Fruit fly (Drosophila melanogaster) whole organism, prepupa: Measurements from ENCODE around the gene CG15333.

Experiments used
- Blimp-1 ChIP-seq: fragments of 200-800 bp; sonication (Bioruptor generic); optimal IDR thresholded peaks from 3 replicates; lab custom pipeline; 2017; ENCODE audit warnings: missing biosample characterization, missing genetic modification characterization, mild to moderate bottlenecking, moderate library complexity, missing genetic modification reagents
- CG10631 ChIP-seq: fragments of 200-800 bp; sonication (Bioruptor generic); optimal IDR thresholded peaks from 2 replicates; lab custom pipeline; 2016; ENCODE audit warnings: missing biosample characterization, missing genetic modification characterization
- CG11294 ChIP-seq: fragments of 200-800 bp; sonication (Bioruptor generic); IDR thresholded peaks from 2 replicates; pipeline ENCODE4 v1.3.6; 2022; ENCODE audit warnings: missing biosample characterization, missing genetic modification characterization
- CG11762 ChIP-seq: fragments of 200-800 bp; sonication (Bioruptor generic); optimal IDR thresholded peaks from 3 replicates; lab custom pipeline; 2016; ENCODE audit warnings: missing biosample characterization, missing genetic modification characterization; ENCODE audit not compliant: insufficient read depth
- CG11902 ChIP-seq: fragments of 200-800 bp; sonication (Bioruptor generic); optimal IDR thresholded peaks from 3 replicates; lab custom pipeline; 2016; ENCODE audit warnings: missing biosample characterization, missing genetic modification characterization
- CG15336 ChIP-seq: fragments of 200-800 bp; sonication (Bioruptor generic); IDR thresholded peaks from 2 replicates; pipeline ENCODE4 v1.3.6; 2022; ENCODE audit warnings: missing biosample characterization, missing genetic modification characterization
- CG1621 ChIP-seq: fragments of 200-800 bp; sonication (Bioruptor generic); optimal IDR thresholded peaks from 3 replicates; lab custom pipeline; 2018; ENCODE audit warnings: missing biosample characterization, mild to moderate bottlenecking, missing genetic modification characterization
- CG31627 ChIP-seq: fragments of 200-800 bp; sonication (Bioruptor generic); optimal IDR thresholded peaks from 3 replicates; lab custom pipeline; 2016; ENCODE audit warnings: missing biosample characterization, missing genetic modification characterization
- CG32006 ChIP-seq: fragments of 200-800 bp; sonication (Bioruptor generic); optimal IDR thresholded peaks from 3 replicates; lab custom pipeline; 2017; ENCODE audit warnings: missing biosample characterization, mild to moderate bottlenecking, missing genetic modification characterization
- CG34406 ChIP-seq: fragments of 200-800 bp; sonication (Bioruptor generic); optimal IDR thresholded peaks from 3 replicates; lab custom pipeline; 2016; ENCODE audit warnings: missing biosample characterization, missing genetic modification characterization
- CG3919 ChIP-seq: fragments of 200-800 bp; sonication (Bioruptor generic); optimal IDR thresholded peaks from 3 replicates; lab custom pipeline; 2016; ENCODE audit warnings: missing biosample characterization, missing genetic modification characterization
- CG4318 ChIP-seq: fragments of 200-800 bp; sonication (Bioruptor generic); optimal IDR thresholded peaks from 3 replicates; lab custom pipeline; 2017; ENCODE audit warnings: missing biosample characterization, mild to moderate bottlenecking, missing genetic modification characterization
- CG6163 ChIP-seq: fragments of 200-800 bp; sonication (Bioruptor generic); IDR thresholded peaks from 3 replicates; pipeline ENCODE4 v1.3.6; 2022; ENCODE audit warnings: missing biosample characterization, missing genetic modification characterization
- CG6276 ChIP-seq: fragments of 200-800 bp; sonication (Bioruptor generic); optimal IDR thresholded peaks from 2 replicates; lab custom pipeline; 2017; ENCODE audit warnings: missing biosample characterization, mild to moderate bottlenecking, missing genetic modification characterization
- CG6792 ChIP-seq: fragments of 200-800 bp; sonication (Bioruptor generic); optimal IDR thresholded peaks from 3 replicates; lab custom pipeline; 2016; ENCODE audit warnings: missing biosample characterization, missing genetic modification characterization
- CG6808 ChIP-seq: fragments of 200-800 bp; sonication (Bioruptor generic); optimal IDR thresholded peaks from 3 replicates; lab custom pipeline; 2017; ENCODE audit warnings: missing biosample characterization, missing genetic modification characterization, mild to moderate bottlenecking, moderate library complexity, missing genetic modification reagents
- CG8119 ChIP-seq: fragments of 200-800 bp; sonication (Bioruptor generic); IDR thresholded peaks from 3 replicates; pipeline ENCODE4 v1.3.6; 2022; ENCODE audit warnings: missing biosample characterization, missing genetic modification characterization
- CG8319 ChIP-seq: fragments of 200-800 bp; sonication (Bioruptor generic); optimal IDR thresholded peaks from 3 replicates; lab custom pipeline; 2016; ENCODE audit warnings: missing biosample characterization, missing genetic modification characterization
- CG8632 ChIP-seq: fragments of 200-800 bp; sonication (Bioruptor generic); optimal IDR thresholded peaks from 3 replicates; lab custom pipeline; 2016; ENCODE audit warnings: missing biosample characterization, missing genetic modification characterization
- Eip75B ChIP-seq: fragments of 200-800 bp; sonication (Bioruptor generic); optimal IDR thresholded peaks from 3 replicates; lab custom pipeline; 2016; ENCODE audit warnings: missing biosample characterization, missing genetic modification characterization
- Eip78C ChIP-seq: fragments of 200-800 bp; sonication (Bioruptor generic); peaks from one replicate; lab custom pipeline; 2016; ENCODE audit warnings: missing biosample characterization, missing genetic modification characterization
- Eip93F ChIP-seq: fragments of 200-800 bp; sonication (Bioruptor generic); optimal IDR thresholded peaks from 2 replicates; lab custom pipeline; 2016; ENCODE audit warnings: missing biosample characterization, mild to moderate bottlenecking, missing genetic modification characterization
- Ets21C ChIP-seq: fragments of 200-800 bp; sonication (Bioruptor generic); optimal IDR thresholded peaks from 3 replicates; lab custom pipeline; 2016; ENCODE audit warnings: missing biosample characterization, missing genetic modification characterization
- Ets96B ChIP-seq: fragments of 200-800 bp; optimal IDR thresholded peaks from 2 replicates; lab custom pipeline; 2019; ENCODE audit warnings: missing biosample characterization, mild to moderate bottlenecking, missing genetic modification characterization, moderate library complexity
- Hr38 ChIP-seq: sonication (Bioruptor generic); optimal IDR thresholded peaks from 2 replicates; lab custom pipeline; 2016; ENCODE audit warnings: missing biosample characterization, missing genetic modification characterization
- Hr39 ChIP-seq: fragments of 200-800 bp; sonication (Bioruptor generic); optimal IDR thresholded peaks from 2 replicates; lab custom pipeline; 2016; ENCODE audit warnings: missing biosample characterization, missing genetic modification characterization
- Hr4 ChIP-seq: fragments of 200-800 bp; sonication (Bioruptor generic); optimal IDR thresholded peaks from 3 replicates; lab custom pipeline; 2016; ENCODE audit warnings: missing biosample characterization, missing genetic modification characterization
- Lpt ChIP-seq: fragments of 200-800 bp; sonication (Bioruptor generic); optimal IDR thresholded peaks from 3 replicates; lab custom pipeline; 2016; ENCODE audit warnings: missing biosample characterization, missing genetic modification characterization
- OdsH ChIP-seq: fragments of 200-800 bp; sonication (Bioruptor generic); optimal IDR thresholded peaks from 3 replicates; lab custom pipeline; 2016; ENCODE audit warnings: missing biosample characterization, missing genetic modification characterization
- Smox ChIP-seq: fragments of 200-800 bp; sonication (Bioruptor generic); optimal IDR thresholded peaks from 3 replicates; lab custom pipeline; 2016; ENCODE audit warnings: missing biosample characterization, missing genetic modification characterization
- Sox102F ChIP-seq: fragments of 200-800 bp; sonication (Bioruptor generic); optimal IDR thresholded peaks from 2 replicates; lab custom pipeline; 2016; ENCODE audit warnings: missing biosample characterization, mild to moderate bottlenecking, missing genetic modification characterization
- Sox15 ChIP-seq: fragments of 200-800 bp; sonication (Bioruptor generic); optimal IDR thresholded peaks from 3 replicates; lab custom pipeline; 2016; ENCODE audit warnings: missing biosample characterization, missing genetic modification characterization
- achi ChIP-seq: fragments of 200-800 bp; sonication (Bioruptor generic); optimal IDR thresholded peaks from 3 replicates; lab custom pipeline; 2016; ENCODE audit warnings: missing biosample characterization, missing genetic modification characterization
- acj6 ChIP-seq: fragments of 200-800 bp; sonication (Bioruptor generic); optimal IDR thresholded peaks from 3 replicates; lab custom pipeline; 2016; ENCODE audit warnings: missing biosample characterization, missing genetic modification characterization
- dac ChIP-seq: fragments of 200-800 bp; sonication (Bioruptor generic); optimal IDR thresholded peaks from 2 replicates; lab custom pipeline; 2017; ENCODE audit warnings: missing biosample characterization, mild to moderate bottlenecking, missing genetic modification characterization
- dsx ChIP-seq: fragments of 200-800 bp; optimal IDR thresholded peaks from 3 replicates; lab custom pipeline; 2019; ENCODE audit warnings: missing biosample characterization, mild to moderate bottlenecking, missing genetic modification characterization, moderate library complexity; ENCODE audit not compliant: poor library complexity, severe bottlenecking
- esn ChIP-seq: fragments of 200-800 bp; sonication (Bioruptor generic); optimal IDR thresholded peaks from 2 replicates; lab custom pipeline; 2016; ENCODE audit warnings: missing biosample characterization, mild to moderate bottlenecking, missing genetic modification characterization, moderate library complexity
- fd59A ChIP-seq: fragments of 200-800 bp; sonication (Bioruptor generic); optimal IDR thresholded peaks from 2 replicates; lab custom pipeline; 2017; ENCODE audit warnings: missing biosample characterization, mild to moderate bottlenecking, missing genetic modification characterization, missing genetic modification reagents
- fd85E ChIP-seq: fragments of 200-800 bp; sonication (Bioruptor generic); optimal IDR thresholded peaks from 3 replicates; lab custom pipeline; 2016; ENCODE audit warnings: missing biosample characterization, missing genetic modification characterization
- fkh ChIP-seq: fragments of 200-800 bp; sonication (Bioruptor generic); optimal IDR thresholded peaks from 3 replicates; lab custom pipeline; 2017; ENCODE audit warnings: missing biosample characterization, mild to moderate bottlenecking, missing genetic modification characterization, moderate library complexity
- pdm3 ChIP-seq: fragments of 200-800 bp; sonication (Bioruptor generic); optimal IDR thresholded peaks from 3 replicates; lab custom pipeline; 2016; ENCODE audit warnings: missing biosample characterization, missing genetic modification characterization
- salr ChIP-seq, 2 experiments: fragments of 200-800 bp; sonication (Bioruptor generic); optimal IDR thresholded peaks; 3 replicates each; lab custom pipeline; 2016 to 2018; ENCODE audit warnings: missing biosample characterization in 2 of 2, missing genetic modification characterization in 2 of 2, mild to moderate bottlenecking in 1 of 2
- spab ChIP-seq: fragments of 200-800 bp; sonication (Bioruptor generic); optimal IDR thresholded peaks from 2 replicates; lab custom pipeline; 2017; ENCODE audit warnings: missing biosample characterization, mild to moderate bottlenecking, missing genetic modification characterization, missing genetic modification reagents
- svp ChIP-seq: fragments of 200-800 bp; sonication (Bioruptor generic); peaks from one replicate; lab custom pipeline; 2016; ENCODE audit warnings: missing biosample characterization, missing genetic modification characterization
- topi ChIP-seq: fragments of 200-800 bp; sonication (Bioruptor generic); optimal IDR thresholded peaks from 3 replicates; lab custom pipeline; 2016; ENCODE audit warnings: missing biosample characterization, missing genetic modification characterization
- vri ChIP-seq: fragments of 200-800 bp; sonication (Bioruptor generic); optimal IDR thresholded peaks from 3 replicates; lab custom pipeline; 2016; ENCODE audit warnings: missing biosample characterization, mild to moderate bottlenecking, missing genetic modification characterization

Gene CG15333

dm6 chrX:8057299-8057730 lies 36.2 kb upstream of the CG15333 start (continued):
- TF ChIP-seq CG34406 (peak; percentile 74), pdm3 (GFP tag; lab: Kevin White, UChicago) (peak; percentile 80), CG6163 (GFP tag; lab: Robert Waterston, UW) (peak; percentile 61), Sox15 (GFP tag; lab: Kevin White, UChicago) (peak; percentile 74), CG15336 (GFP tag; lab: Robert Waterston, UW) (peak; percentile 56), svp (GFP tag; lab: Kevin White, UChicago) (peak; percentile 89), CG6808 (peak; percentile 72), Ets21C (GFP tag; lab: Kevin White, UChicago) (peak; percentile 62), OdsH (peak; percentile 78), CG8319 (peak; percentile 52), CG3919 (GFP tag; lab: Kevin White, UChicago) (peak; percentile 65), Lpt (GFP tag; lab: Kevin White, UChicago) (no peak), CG11762 (GFP tag; lab: Kevin White, UChicago) (peak; percentile 49), Eip93F (GFP tag; lab: Kevin White, UChicago) (peak; percentile 26), Smox (GFP tag; lab: Kevin White, UChicago) (no peak), fkh (GFP tag; lab: Kevin White, UChicago) (no peak), acj6 (GFP tag; lab: Kevin White, UChicago) (peak; percentile 75), fd59A (GFP tag; lab: Kevin White, UChicago) (peak; percentile 76), achi (GFP tag; lab: Kevin White, UChicago) (peak; percentile 68), CG8632 (GFP tag; lab: Kevin White, UChicago) (peak; percentile 68), CG10631 (peak; percentile 71), esn (GFP tag; lab: Kevin White, UChicago) (peak; percentile 79), dsx (peak; percentile 30), CG31627 (peak; percentile 82), Eip78C (GFP tag; lab: Kevin White, UChicago) (peak; percentile 91), CG6792 (GFP tag; lab: Kevin White, UChicago) (peak; percentile 56), vri (no peak), CG4318 (GFP tag; lab: Kevin White, UChicago) (peak; percentile 84), Hr38 (GFP tag; lab: Kevin White, UChicago) (no peak), Eip75B (GFP tag; lab: Kevin White, UChicago) (peak; percentile 84), Hr4 (GFP tag; lab: Kevin White, UChicago) (peak; percentile 70), dac (GFP tag; lab: Kevin White, UChicago) (peak; percentile 74), Sox102F (GFP tag; lab: Kevin White, UChicago) (peak; percentile 40), fd85E (GFP tag; lab: Kevin White, UChicago) (no peak), CG8119 (GFP tag; lab: Robert Waterston, UW) (peak; percentile 68), CG32006 (GFP tag; lab: Kevin White, UChicago) (peak; percentile 92)
- TF ChIP-seq, all 60 proteins: peak for 52

- TF ChIP-seq Eip75B (GFP tag; lab: Kevin White, UChicago): no peak
- TF ChIP-seq fd59A (GFP tag; lab: Kevin White, UChicago): no peak
- no peak for TF ChIP-seq CG34406
- TF ChIP-seq CG6276: peak; percentile 9
- no peak for TF ChIP-seq Hr4 (GFP tag; lab: Kevin White, UChicago)
- TF ChIP-seq CG6808: peak; percentile 13
- no peak for TF ChIP-seq CG8632 (GFP tag; lab: Kevin White, UChicago)
- no peak for TF ChIP-seq Ets96B
- TF ChIP-seq topi: no peak
- no peak for TF ChIP-seq CG31627
- TF ChIP-seq Smox (GFP tag; lab: Kevin White, UChicago): no peak
- TF ChIP-seq Sox15 (GFP tag; lab: Kevin White, UChicago): no peak
- TF ChIP-seq Hr38 (GFP tag; lab: Kevin White, UChicago): no peak
- TF ChIP-seq Eip78C (GFP tag; lab: Kevin White, UChicago): peak; percentile 74
- TF ChIP-seq Sox102F (GFP tag; lab: Kevin White, UChicago): no peak
- TF ChIP-seq achi (GFP tag; lab: Kevin White, UChicago): no peak
- TF ChIP-seq salr (GFP tag; optimal IDR thresholded peaks at IDR 0.05; lab: Kevin White, UChicago): no peak
- TF ChIP-seq svp (GFP tag; lab: Kevin White, UChicago): peak; percentile 47
- no peak for TF ChIP-seq Hr39 (GFP tag; lab: Kevin White, UChicago)
- TF ChIP-seq CG32006 (GFP tag; lab: Kevin White, UChicago): no peak
- TF ChIP-seq fkh (GFP tag; lab: Kevin White, UChicago): peak; percentile 70
- no peak for TF ChIP-seq acj6 (GFP tag; lab: Kevin White, UChicago)
- TF ChIP-seq spab (GFP tag; lab: Kevin White, UChicago): no peak
- TF ChIP-seq CG11294 (GFP tag; lab: Robert Waterston, UW): no peak
- TF ChIP-seq CG11902 (GFP tag; lab: Kevin White, UChicago): no peak
- TF ChIP-seq CG1621 (tag; lab: Kevin White, UChicago): no peak
- TF ChIP-seq Blimp-1 (GFP tag; lab: Kevin White, UChicago): no peak
- TF ChIP-seq vri: no peak
- TF ChIP-seq pdm3 (GFP tag; lab: Kevin White, UChicago): no peak
- TF ChIP-seq Eip93F (GFP tag; lab: Kevin White, UChicago): no peak
- TF ChIP-seq fd85E (GFP tag; lab: Kevin White, UChicago): no peak
Measured at dm6 chrX:8056597-8057228, 35.6 kb upstream of the CG15333 start.
